Worm (Caenorhabditis elegans) whole organism, young adult: ENCODE measurements around the gene C54D2.6.

Experiments
- B0261.1 ChIP-seq: sonication (generic microtip); optimal IDR thresholded peaks from 2 replicates; lab custom pipeline; 2016; ENCODE audit warnings: mild to moderate bottlenecking, missing genetic modification characterization, moderate library complexity, missing compliant biosample characterization
- C06A6.2 ChIP-seq: fragments of 200-800 bp; sonication (Bioruptor generic); conservative IDR thresholded peaks from 2 replicates; pipeline ENCODE4 v1.3.6; 2022; ENCODE audit warnings: missing genetic modification characterization, missing compliant biosample characterization
- F22D6.2 ChIP-seq: sonication (generic microtip); optimal IDR thresholded peaks from 2 replicates; lab custom pipeline; 2016; ENCODE audit warnings: mild to moderate bottlenecking, missing genetic modification characterization, missing compliant biosample characterization
- F49E8.2 ChIP-seq: sonication (generic microtip); optimal IDR thresholded peaks from 3 replicates; lab custom pipeline; 2017; ENCODE audit warnings: missing genetic modification characterization, mild to moderate bottlenecking, missing compliant biosample characterization, antibody characterized with exemption, moderate library complexity; ENCODE audit not compliant: insufficient read depth
- F55B11.4 ChIP-seq: sonication (generic microtip); optimal IDR thresholded peaks from 2 replicates; lab custom pipeline; 2016; ENCODE audit warnings: missing compliant biosample characterization, missing genetic modification characterization, borderline replicate concordance; ENCODE audit not compliant: insufficient read depth
- T07F8.4 ChIP-seq: sonication (generic microtip); optimal IDR thresholded peaks from 2 replicates; lab custom pipeline; 2016; ENCODE audit warnings: mild to moderate bottlenecking, missing genetic modification characterization, moderate library complexity, missing compliant biosample characterization
- Y56A3A.18 ChIP-seq: fragments of 200-800 bp; sonication (Bioruptor generic); IDR thresholded peaks from 2 replicates; pipeline ENCODE4 v1.3.6; 2022; ENCODE audit warnings: missing genetic modification reagents, missing genetic modification characterization, missing compliant biosample characterization
- Y67H2A.10 ChIP-seq: fragments of 200-800 bp; sonication (Bioruptor generic); conservative IDR thresholded peaks from 2 replicates; pipeline ENCODE4 v1.3.6; 2022; ENCODE audit warnings: missing genetic modification reagents, missing genetic modification characterization, missing compliant biosample characterization
- attf-5 ChIP-seq: fragments of 200-800 bp; sonication (Bioruptor generic); optimal IDR thresholded peaks from 2 replicates; lab custom pipeline; 2018; ENCODE audit warnings: mild to moderate bottlenecking, missing genetic modification characterization, missing compliant biosample characterization
- attf-6 ChIP-seq: fragments of 200-800 bp; sonication (Bioruptor generic); IDR thresholded peaks from 2 replicates; pipeline ENCODE4 v1.3.6; 2022; ENCODE audit warnings: missing genetic modification reagents, missing genetic modification characterization, missing compliant biosample characterization
- ccch-3 ChIP-seq: fragments of 200-800 bp; sonication (Bioruptor generic); optimal IDR thresholded peaks from 2 replicates; lab custom pipeline; 2018; ENCODE audit warnings: mild to moderate bottlenecking, missing genetic modification characterization, missing compliant biosample characterization
- cebp-1 ChIP-seq, 2 experiments: fragments of 200-800 bp in 1 of 2; sonication (Bioruptor generic) in 1 of 2; sonication (generic microtip) in 1 of 2; IDR thresholded peaks in 1 of 2; optimal IDR thresholded peaks in 1 of 2; 2 replicates each; pipeline versions ENCODE4 v1.3.6 to Lab custom; 2017 to 2022; ENCODE audit warnings: missing compliant biosample characterization in 2 of 2, missing genetic modification characterization in 2 of 2, mild to moderate bottlenecking in 1 of 2, missing genetic modification reagents in 1 of 2, moderate library complexity in 1 of 2
- ceh-40 ChIP-seq: fragments of 200-800 bp; sonication (Bioruptor generic); IDR thresholded peaks from 2 replicates; pipeline ENCODE4 v1.3.6; 2022; ENCODE audit warnings: missing genetic modification characterization, missing compliant biosample characterization
- ceh-58 ChIP-seq: fragments of 200-800 bp; sonication (Bioruptor generic); IDR thresholded peaks from 2 replicates; pipeline ENCODE4 v1.3.6; 2022; ENCODE audit warnings: missing genetic modification characterization, missing compliant biosample characterization
- chd-7 ChIP-seq: sonication (generic microtip); optimal IDR thresholded peaks from 2 replicates; lab custom pipeline; 2016; ENCODE audit warnings: mild to moderate bottlenecking, missing genetic modification characterization, moderate library complexity, missing compliant biosample characterization
- die-1 ChIP-seq: sonication (generic microtip); optimal IDR thresholded peaks from 2 replicates; lab custom pipeline; 2016; ENCODE audit warnings: missing genotype, mild to moderate bottlenecking, missing genetic modification characterization, missing compliant biosample characterization
- dox-1 ChIP-seq: fragments of 200-800 bp; sonication (Bioruptor generic); IDR thresholded peaks from 2 replicates; pipeline ENCODE4 v1.3.6; 2022; ENCODE audit warnings: missing genetic modification reagents, missing genetic modification characterization, missing compliant biosample characterization
- egl-18 ChIP-seq: fragments of 200-800 bp; sonication (Bioruptor generic); IDR thresholded peaks from 2 replicates; pipeline ENCODE4 v1.3.6; 2022; ENCODE audit warnings: missing genetic modification reagents, missing genetic modification characterization, missing compliant biosample characterization
- egrh-3 ChIP-seq: fragments of 200-800 bp; sonication (Bioruptor generic); IDR thresholded peaks from 2 replicates; pipeline ENCODE4 v1.3.6; 2022; ENCODE audit warnings: missing genetic modification reagents, missing genetic modification characterization, missing compliant biosample characterization
- ekl-4 ChIP-seq: fragments of 200-800 bp; sonication (Bioruptor generic); IDR thresholded peaks from 2 replicates; pipeline ENCODE4 v1.3.6; 2022; ENCODE audit warnings: missing genetic modification reagents, missing genetic modification characterization, missing compliant biosample characterization
- him-1 ChIP-seq: sonication (generic microtip); optimal IDR thresholded peaks from 2 replicates; lab custom pipeline; 2016; ENCODE audit warnings: missing genotype, missing genetic modification reagents, missing genetic modification characterization, missing compliant biosample characterization
- hlh-26 ChIP-seq: fragments of 200-800 bp; sonication (Bioruptor generic); conservative IDR thresholded peaks from 2 replicates; pipeline ENCODE4 v1.3.6; 2022; ENCODE audit warnings: missing genetic modification reagents, missing genetic modification characterization, missing compliant biosample characterization
- hmg-1.2 ChIP-seq: fragments of 200-800 bp; sonication (Bioruptor generic); IDR thresholded peaks from 2 replicates; pipeline ENCODE4 v1.3.6; 2022; ENCODE audit warnings: missing genetic modification reagents, missing genetic modification characterization, missing compliant biosample characterization
- let-526 ChIP-seq: fragments of 200-800 bp; sonication (Bioruptor generic); IDR thresholded peaks from 2 replicates; pipeline ENCODE4 v1.3.6; 2022; ENCODE audit warnings: missing genetic modification reagents, missing genetic modification characterization, missing compliant biosample characterization
- let-607 ChIP-seq, 2 experiments: fragments of 200-800 bp in 1 of 2; sonication (Bioruptor generic) in 1 of 2; sonication (generic microtip) in 1 of 2; optimal IDR thresholded peaks; 2 replicates each; lab custom pipeline; 2016 to 2018; ENCODE audit warnings: mild to moderate bottlenecking in 2 of 2, missing compliant biosample characterization in 2 of 2, missing genetic modification characterization in 2 of 2, moderate library complexity in 2 of 2, missing genotype in 1 of 2
- lin-35 ChIP-seq, 3 experiments: fragments of 150-350 bp in 2 of 3; sonication (generic microtip) in 1 of 3; optimal IDR thresholded peaks; 2 replicates each; lab custom pipeline; 2014 to 2018; ENCODE audit warnings: missing biosample characterization in 3 of 3, missing genetic modification characterization in 3 of 3, missing genetic modification reagents in 3 of 3
- lin-40 ChIP-seq: sonication (generic microtip); optimal IDR thresholded peaks from 2 replicates; lab custom pipeline; 2016; ENCODE audit warnings: missing genetic modification characterization, mild to moderate bottlenecking, missing compliant biosample characterization, missing genotype, missing genetic modification reagents
- lin-54 ChIP-seq: fragments of 200-800 bp; sonication (Bioruptor generic); optimal IDR thresholded peaks from 2 replicates; lab custom pipeline; 2018; ENCODE audit warnings: mild to moderate bottlenecking, missing genetic modification characterization, missing compliant biosample characterization
- madf-10 ChIP-seq: sonication (generic microtip); optimal IDR thresholded peaks from 2 replicates; lab custom pipeline; 2016; ENCODE audit warnings: mild to moderate bottlenecking, missing genetic modification characterization, missing compliant biosample characterization
- madf-8 ChIP-seq: fragments of 200-800 bp; sonication (Bioruptor generic); conservative IDR thresholded peaks from 2 replicates; pipeline ENCODE4 v1.3.6; 2022; ENCODE audit warnings: missing genetic modification reagents, missing genetic modification characterization, missing compliant biosample characterization
- mel-28 ChIP-seq: sonication (generic microtip); optimal IDR thresholded peaks from 2 replicates; lab custom pipeline; 2016; ENCODE audit warnings: borderline replicate concordance, mild to moderate bottlenecking, missing genetic modification characterization, missing compliant biosample characterization
- mxl-1 ChIP-seq: sonication (generic microtip); optimal IDR thresholded peaks from 2 replicates; lab custom pipeline; 2016; ENCODE audit warnings: missing genetic modification characterization, missing compliant biosample characterization
- nfyb-1 ChIP-seq: fragments of 200-800 bp; sonication (Bioruptor generic); IDR thresholded peaks from 2 replicates; pipeline ENCODE4 v1.3.6; 2022; ENCODE audit warnings: missing genetic modification reagents, missing genetic modification characterization, missing compliant biosample characterization
- nhr-27 ChIP-seq: fragments of 200-800 bp; sonication (Bioruptor generic); optimal IDR thresholded peaks from 2 replicates; lab custom pipeline; 2018; ENCODE audit warnings: mild to moderate bottlenecking, missing genetic modification characterization, moderate library complexity, missing compliant biosample characterization
- nhr-80 ChIP-seq: sonication (generic microtip); optimal IDR thresholded peaks from 2 replicates; lab custom pipeline; 2016; ENCODE audit warnings: missing genetic modification characterization, missing compliant biosample characterization
- rec-8 ChIP-seq, 2 experiments: sonication (generic microtip); optimal IDR thresholded peaks; 2 replicates each; lab custom pipeline; 2016; ENCODE audit warnings: mild to moderate bottlenecking in 2 of 2, missing genetic modification characterization in 2 of 2, missing genetic modification reagents in 2 of 2, missing genotype in 2 of 2, missing biosample characterization in 1 of 2, missing compliant biosample characterization in 1 of 2, moderate library complexity in 1 of 2
- snpc-1.1 ChIP-seq: sonication (generic microtip); optimal IDR thresholded peaks from 2 replicates; lab custom pipeline; 2017; ENCODE audit warnings: missing genetic modification characterization, mild to moderate bottlenecking, missing compliant biosample characterization, antibody characterized with exemption, moderate library complexity, missing genotype, missing genetic modification reagents; ENCODE audit not compliant: insufficient read depth
- snpc-3.4 ChIP-seq: sonication (generic microtip); optimal IDR thresholded peaks from 2 replicates; lab custom pipeline; 2017; ENCODE audit warnings: missing genetic modification characterization, mild to moderate bottlenecking, missing compliant biosample characterization, antibody characterized with exemption, moderate library complexity, missing genotype, missing genetic modification reagents
- somi-1 ChIP-seq: fragments of 200-800 bp; sonication (Bioruptor generic); optimal IDR thresholded peaks from 2 replicates; lab custom pipeline; 2018; ENCODE audit warnings: mild to moderate bottlenecking, missing genetic modification characterization, missing compliant biosample characterization
- xnd-1 ChIP-seq: sonication (generic microtip); optimal IDR thresholded peaks from 2 replicates; lab custom pipeline; 2016; ENCODE audit warnings: missing genotype, missing genetic modification reagents, missing genetic modification characterization, missing compliant biosample characterization
- zfh-2 ChIP-seq: fragments of 200-800 bp; sonication (Bioruptor generic); conservative IDR thresholded peaks from 2 replicates; pipeline ENCODE4 v1.3.6; 2022; ENCODE audit warnings: missing genetic modification reagents, missing genetic modification characterization, missing compliant biosample characterization
- ztf-28 ChIP-seq: fragments of 200-800 bp; sonication (Bioruptor generic); IDR thresholded peaks from 2 replicates; pipeline ENCODE4 v1.3.6; 2022; ENCODE audit warnings: missing genetic modification reagents, missing genetic modification characterization, missing compliant biosample characterization
- ztf-6 ChIP-seq: fragments of 200-800 bp; sonication (Bioruptor generic); IDR thresholded peaks from 2 replicates; pipeline ENCODE4 v1.3.6; 2022; ENCODE audit warnings: missing genetic modification reagents, missing genetic modification characterization, missing compliant biosample characterization

Gene C54D2.6

ce11 chrX:7816434-7816974, 30.8 kb downstream of the C54D2.6 start, which contains the start of the genes sek-1 and R03G5.6:
sek-1 (plus strand) TSS chrX:7816734.
R03G5.6 (minus strand) TSS chrX:7816924.
- TF ChIP-seq ceh-58 (no peak), lin-54 (GFP tag; lab: Kevin White, UChicago) (no peak), hlh-26 (GFP tag; lab: Robert Waterston, UW) (no peak), mxl-1 (tag; lab: Kevin White, UChicago) (no peak), nhr-27 (tag; lab: Kevin White, UChicago) (no peak), ztf-28 (GFP tag; lab: Robert Waterston, UW) (no peak), T07F8.4 (tag; lab: Kevin White, UChicago) (no peak), ccch-3 (GFP tag; lab: Kevin White, UChicago) (no peak), attf-6 (no peak), attf-5 (GFP tag; lab: Kevin White, UChicago) (no peak), snpc-1.1 (tag; lab: Kevin White, UChicago) (no peak), ekl-4 (GFP tag; lab: Robert Waterston, UW) (no peak)
- TF ChIP-seq, all 124 proteins: peak for 0

- TF ChIP-seq cebp-1 (GFP tag; IDR thresholded peaks at IDR 0.05; lab: Robert Waterston, UW) (peak; percentile 31; the same call in 1 of the 2 replicates), cebp-1 (tag; optimal IDR thresholded peaks at IDR 0.05; lab: Kevin White, UChicago) (peak; percentile 83), nfyb-1 (GFP tag; lab: Robert Waterston, UW) (no peak)
These were observed 32.1 kb downstream of the C54D2.6 start for ce11 chrX:7815230-7815629.

ce11 chrX:7814747-7815146, 32.6 kb downstream of the C54D2.6 start:
- TF ChIP-seq B0261.1 (tag; lab: Kevin White, UChicago) (no peak), ztf-6 (GFP tag; lab: Robert Waterston, UW) (no peak), somi-1 (peak; percentile 19), egrh-3 (GFP tag; lab: Robert Waterston, UW) (peak; percentile 74), hmg-1.2 (peak; percentile 57; the same call in 1 of the 2 replicates), mel-28 (tag; lab: Kevin White, UChicago) (no peak), xnd-1 (tag; lab: Kevin White, UChicago) (no peak), lin-40 (no peak), F22D6.2 (no peak), madf-8 (GFP tag; lab: Robert Waterston, UW) (no peak), egl-18 (GFP tag; lab: Robert Waterston, UW) (no peak), madf-10 (tag; lab: Kevin White, UChicago) (no peak), snpc-1.1 (tag; lab: Kevin White, UChicago) (no peak), Y56A3A.18 (GFP tag; lab: Robert Waterston, UW) (no peak), rec-8 (tag; optimal IDR thresholded peaks at IDR 0.05; lab: Kevin White, UChicago) (no peak), F55B11.4 (no peak), chd-7 (no peak), hlh-26 (GFP tag; lab: Robert Waterston, UW) (no peak), Y67H2A.10 (no peak), zfh-2 (GFP tag; lab: Robert Waterston, UW) (peak; percentile 56), C06A6.2 (GFP tag; lab: Robert Waterston, UW) (no peak), him-1 (no peak), die-1 (tag; lab: Kevin White, UChicago) (no peak), lin-35 (GFP tag; optimal IDR thresholded peaks at IDR 0.05; lab: Kevin White, UChicago) (no peak), let-526 (GFP tag; lab: Robert Waterston, UW) (0 out of 2 replicates have a peak, but pooled peaks have one; percentile 38), dox-1 (GFP tag; lab: Robert Waterston, UW) (peak; percentile 55), nhr-80 (tag; lab: Kevin White, UChicago) (peak; percentile 16), ceh-40 (GFP tag; lab: Robert Waterston, UW) (no peak), snpc-3.4 (no peak), F49E8.2 (tag; lab: Kevin White, UChicago) (no peak), let-607 (tag; optimal IDR thresholded peaks at IDR 0.05; lab: Kevin White, UChicago) (no peak)
